Fruit fly (Drosophila melanogaster) whole organism, wandering third instar larva: ENCODE results near the gene Syn1.

ENCODE experiments used
- Dfd ChIP-seq: fragments of >200 bp; optimal IDR thresholded peaks from 2 replicates; lab custom pipeline; 2017; ENCODE audit warnings: missing biosample characterization, missing genetic modification characterization
- GATAd ChIP-seq: sonication (Bioruptor generic); optimal IDR thresholded peaks from 2 replicates; lab custom pipeline; 2016; ENCODE audit warnings: missing biosample characterization, missing genetic modification characterization
- ey ChIP-seq: fragments of 200-800 bp; sonication (Bioruptor generic); optimal IDR thresholded peaks from 2 replicates; lab custom pipeline; 2016; ENCODE audit warnings: missing biosample characterization, missing genetic modification characterization
- h ChIP-seq: fragments of 200-800 bp; sonication (Bioruptor generic); optimal IDR thresholded peaks from 3 replicates; lab custom pipeline; 2016; ENCODE audit warnings: missing biosample characterization, mild to moderate bottlenecking, missing genetic modification characterization

dm6 chr3L:21700945-21701344 lies 69.4 kb downstream of the Syn1 start:
- TF ChIP-seq ey (GFP tag; lab: Kevin White, UChicago) (no peak), h (GFP tag; lab: Kevin White, UChicago) (no peak), Dfd (GFP tag; lab: Kevin White, UChicago) (no peak), GATAd (GFP tag; lab: Kevin White, UChicago) (no peak)
